Fruit fly (Drosophila melanogaster) whole organism, embryonic: ENCODE measurements around the gene CG4332.
A peak's percentile ranks its signal among the peaks of the same experiment; 100 is the strongest.

ENCODE experiments used
- B-H2 ChIP-seq: fragments of 200-800 bp; sonication (Bioruptor generic); optimal IDR thresholded peaks from 2 replicates; lab custom pipeline; 2018; ENCODE audit warnings: missing biosample characterization, mild to moderate bottlenecking, missing genetic modification characterization
- CG10209 ChIP-seq: fragments of 200-800 bp; sonication (Bioruptor generic); optimal IDR thresholded peaks from 3 replicates; lab custom pipeline; 2017; ENCODE audit warnings: missing biosample characterization, mild to moderate bottlenecking, missing genetic modification characterization, missing genetic modification reagents
- CG11560 ChIP-seq: fragments of 200-800 bp; sonication (Bioruptor generic); IDR thresholded peaks from 3 replicates; pipeline ENCODE4 v1.3.6; 2022; ENCODE audit warnings: missing biosample characterization, missing genetic modification characterization
- CG11723 ChIP-seq: fragments of 200-800 bp; sonication (Bioruptor generic); optimal IDR thresholded peaks from 2 replicates; lab custom pipeline; 2017; ENCODE audit warnings: missing biosample characterization, mild to moderate bottlenecking, missing genetic modification characterization
- CG13624 ChIP-seq: fragments of 200-800 bp; sonication (Bioruptor generic); optimal IDR thresholded peaks from 2 replicates; lab custom pipeline; 2016; ENCODE audit warnings: missing biosample characterization, missing genetic modification characterization
- CG14050 ChIP-seq: fragments of 200-800 bp; sonication (Bioruptor generic); IDR thresholded peaks from 3 replicates; pipeline ENCODE4 v1.3.6; 2022; ENCODE audit warnings: missing biosample characterization, missing genetic modification characterization
- CG15011 ChIP-seq: fragments of 200-800 bp; sonication (Bioruptor generic); optimal IDR thresholded peaks from 3 replicates; lab custom pipeline; 2018; ENCODE audit warnings: missing biosample characterization, mild to moderate bottlenecking, missing genetic modification characterization
- CG1602 ChIP-seq: fragments of 200-800 bp; sonication (Bioruptor generic); optimal IDR thresholded peaks from 3 replicates; lab custom pipeline; 2016; ENCODE audit warnings: missing biosample characterization, missing genetic modification characterization
- CG16863 ChIP-seq: fragments of 200-800 bp; sonication (Bioruptor generic); optimal IDR thresholded peaks from 3 replicates; lab custom pipeline; 2016; ENCODE audit warnings: missing biosample characterization, missing genetic modification characterization
- CG17612 ChIP-seq: fragments of 200-800 bp; sonication (Bioruptor generic); IDR thresholded peaks from 2 replicates; pipeline ENCODE4 v1.3.6; 2022; ENCODE audit warnings: missing biosample characterization, missing genetic modification characterization
- CG17802 ChIP-seq: fragments of 200-800 bp; sonication (Bioruptor generic); optimal IDR thresholded peaks from 2 replicates; lab custom pipeline; 2018; ENCODE audit warnings: missing biosample characterization, mild to moderate bottlenecking, missing genetic modification characterization, moderate library complexity
- CG18011 ChIP-seq: fragments of 200-800 bp; sonication (Bioruptor generic); optimal IDR thresholded peaks from 2 replicates; lab custom pipeline; 2017; ENCODE audit warnings: missing biosample characterization, missing genetic modification characterization, mild to moderate bottlenecking, moderate library complexity, missing genotype
- CG2712 ChIP-seq: fragments of 200-800 bp; optimal IDR thresholded peaks from 3 replicates; lab custom pipeline; 2019; ENCODE audit warnings: missing biosample characterization, mild to moderate bottlenecking, missing genetic modification characterization, moderate library complexity
- CG2889 ChIP-seq: fragments of 200-800 bp; sonication (Bioruptor generic); IDR thresholded peaks from 3 replicates; pipeline ENCODE4 v1.3.6; 2022; ENCODE audit warnings: missing biosample characterization, missing genetic modification characterization
- CG3163 ChIP-seq: fragments of 200-800 bp; sonication (Bioruptor generic); optimal IDR thresholded peaks from 3 replicates; lab custom pipeline; 2016; ENCODE audit warnings: missing biosample characterization, missing genetic modification characterization
- CG3847 ChIP-seq: fragments of 200-800 bp; sonication (Bioruptor generic); IDR thresholded peaks from 2 replicates; pipeline ENCODE4 v1.3.6; 2022; ENCODE audit warnings: missing biosample characterization, missing genetic modification characterization
- CG4282 ChIP-seq: fragments of 200-800 bp; sonication (Bioruptor generic); optimal IDR thresholded peaks from 2 replicates; lab custom pipeline; 2016; ENCODE audit warnings: missing biosample characterization, missing genetic modification characterization
- CG4424 ChIP-seq: fragments of 200-800 bp; sonication (Bioruptor generic); optimal IDR thresholded peaks from 3 replicates; lab custom pipeline; 2016; ENCODE audit warnings: missing biosample characterization, missing genetic modification characterization
- CG6654 ChIP-seq: fragments of 200-800 bp; sonication (Bioruptor generic); optimal IDR thresholded peaks from 2 replicates; lab custom pipeline; 2017; ENCODE audit warnings: missing biosample characterization, mild to moderate bottlenecking, missing genetic modification characterization
- CG6791 ChIP-seq: fragments of 200-800 bp; sonication (Bioruptor generic); IDR thresholded peaks from 3 replicates; pipeline ENCODE4 v1.3.6; 2022; ENCODE audit warnings: missing biosample characterization, missing genetic modification characterization; ENCODE audit not compliant: partially characterized antibody
- CG9609 ChIP-seq: fragments of 200-800 bp; sonication (Bioruptor generic); optimal IDR thresholded peaks from 3 replicates; lab custom pipeline; 2016; ENCODE audit warnings: missing biosample characterization, missing genetic modification characterization
- CG9797 ChIP-seq: fragments of 200-800 bp; sonication (Bioruptor generic); optimal IDR thresholded peaks from 3 replicates; lab custom pipeline; 2018; ENCODE audit warnings: missing biosample characterization, mild to moderate bottlenecking, missing genetic modification characterization
- CG9817 ChIP-seq: fragments of 200-800 bp; sonication (Bioruptor generic); optimal IDR thresholded peaks from 2 replicates; lab custom pipeline; 2018; ENCODE audit warnings: missing biosample characterization, mild to moderate bottlenecking, missing genetic modification characterization, moderate library complexity
- Dek ChIP-seq: fragments of 200-800 bp; sonication (Bioruptor generic); optimal IDR thresholded peaks from 3 replicates; lab custom pipeline; 2019; ENCODE audit warnings: missing biosample characterization, mild to moderate bottlenecking, missing genetic modification characterization, moderate library complexity
- Doc3 ChIP-seq: fragments of 200-800 bp; sonication (Bioruptor generic); IDR thresholded peaks from 3 replicates; pipeline ENCODE4 v1.3.6; 2022; ENCODE audit warnings: missing biosample characterization, missing genetic modification characterization; ENCODE audit not compliant: partially characterized antibody
- Hr3 ChIP-seq: fragments of 200-800 bp; sonication (Bioruptor generic); optimal IDR thresholded peaks from 3 replicates; lab custom pipeline; 2016; ENCODE audit warnings: missing biosample characterization, missing genetic modification characterization
- Hsf ChIP-seq: fragments of 200-800 bp; sonication (Bioruptor generic); optimal IDR thresholded peaks from 3 replicates; lab custom pipeline; 2016; ENCODE audit warnings: missing biosample characterization, missing genetic modification characterization
- Lim3 ChIP-seq: fragments of 200-800 bp; sonication (Bioruptor generic); IDR thresholded peaks from 2 replicates; pipeline ENCODE4 v1.3.6; 2022; ENCODE audit warnings: missing biosample characterization, missing genetic modification characterization
- Lpt ChIP-seq: fragments of >200 bp; optimal IDR thresholded peaks from 2 replicates; lab custom pipeline; 2018; ENCODE audit warnings: missing biosample characterization, missing genetic modification characterization
- Mad ChIP-seq: fragments of 200-800 bp; sonication (Bioruptor generic); optimal IDR thresholded peaks from 2 replicates; lab custom pipeline; 2016; ENCODE audit warnings: missing biosample characterization, missing genetic modification characterization
- NC2α ChIP-seq: fragments of 200-800 bp; sonication (Bioruptor generic); optimal IDR thresholded peaks from 2 replicates; lab custom pipeline; 2016; ENCODE audit warnings: missing biosample characterization, missing genetic modification characterization
- abd-A ChIP-seq: fragments of 200-800 bp; sonication (Bioruptor generic); optimal IDR thresholded peaks from 3 replicates; lab custom pipeline; 2019; ENCODE audit warnings: missing biosample characterization, mild to moderate bottlenecking, missing genetic modification characterization, moderate library complexity
- amos ChIP-seq: fragments of 200-800 bp; sonication (Bioruptor generic); IDR thresholded peaks from 2 replicates; pipeline ENCODE4 v1.3.6; 2022; ENCODE audit warnings: missing biosample characterization, missing genetic modification characterization; ENCODE audit not compliant: partially characterized antibody
- chn ChIP-seq: fragments of 200-800 bp; sonication (Bioruptor generic); optimal IDR thresholded peaks from 2 replicates; lab custom pipeline; 2016; ENCODE audit warnings: missing biosample characterization, missing genetic modification characterization
- crp ChIP-seq, 2 experiments: fragments of 200-800 bp; sonication (Bioruptor generic); optimal IDR thresholded peaks; 2 replicates in 1 of 2; 3 replicates in 1 of 2; lab custom pipeline; 2017; ENCODE audit warnings: missing biosample characterization in 2 of 2, missing genetic modification characterization in 2 of 2, mild to moderate bottlenecking in 1 of 2, moderate library complexity in 1 of 2
- danr ChIP-seq: fragments of 200-800 bp; sonication (Bioruptor generic); IDR thresholded peaks from 2 replicates; pipeline ENCODE4 v1.3.6; 2022; ENCODE audit warnings: missing biosample characterization, missing genetic modification characterization
- disco-r ChIP-seq: fragments of 200-800 bp; sonication (Bioruptor generic); optimal IDR thresholded peaks from 2 replicates; lab custom pipeline; 2016; ENCODE audit warnings: missing biosample characterization, missing genetic modification characterization
- eve ChIP-seq, 2 experiments: fragments of >200 bp; optimal IDR thresholded peaks; 2 replicates each; lab custom pipeline; 2017; ENCODE audit warnings: missing biosample characterization in 2 of 2, missing genetic modification characterization in 2 of 2
- fu2 ChIP-seq: fragments of 200-800 bp; sonication (Bioruptor generic); optimal IDR thresholded peaks from 2 replicates; lab custom pipeline; 2016; ENCODE audit warnings: missing biosample characterization, missing genetic modification characterization
- hkb ChIP-seq, 2 experiments: fragments of 200-800 bp in 1 of 2; fragments of >200 bp in 1 of 2; sonication (Bioruptor generic) in 1 of 2; IDR thresholded peaks in 1 of 2; optimal IDR thresholded peaks in 1 of 2; 2 replicates each; pipeline versions ENCODE4 v1.3.6 to Lab custom; 2017 to 2022; ENCODE audit warnings: missing biosample characterization in 1 of 2, missing genetic modification characterization in 1 of 2
- ind ChIP-seq: fragments of 200-800 bp; sonication (Bioruptor generic); optimal IDR thresholded peaks from 3 replicates; lab custom pipeline; 2016; ENCODE audit warnings: missing biosample characterization, missing genetic modification characterization
- insv ChIP-seq, 2 experiments: fragments of 200-800 bp; sonication (Bioruptor generic); optimal IDR thresholded peaks; 3 replicates each; lab custom pipeline; 2016 to 2018; ENCODE audit warnings: missing biosample characterization in 2 of 2, missing genetic modification characterization in 2 of 2
- inv ChIP-seq: fragments of 200-800 bp; sonication (Bioruptor generic); IDR thresholded peaks from 2 replicates; pipeline ENCODE4 v1.3.6; 2022; ENCODE audit warnings: missing biosample characterization, missing genetic modification characterization; ENCODE audit not compliant: partially characterized antibody
- luna ChIP-seq: fragments of 200-800 bp; sonication (Bioruptor generic); optimal IDR thresholded peaks from 2 replicates; lab custom pipeline; 2016; ENCODE audit warnings: missing biosample characterization, missing genetic modification characterization
- mam ChIP-seq: fragments of 200-800 bp; sonication (Bioruptor generic); optimal IDR thresholded peaks from 3 replicates; lab custom pipeline; 2016; ENCODE audit warnings: missing biosample characterization, missing genetic modification characterization
- org-1 ChIP-seq: fragments of 200-800 bp; sonication (Bioruptor generic); optimal IDR thresholded peaks from 2 replicates; lab custom pipeline; 2017; ENCODE audit warnings: missing biosample characterization, missing genetic modification characterization
- pb ChIP-seq: fragments of 200-800 bp; sonication (Bioruptor generic); optimal IDR thresholded peaks from 3 replicates; lab custom pipeline; 2016; ENCODE audit warnings: missing biosample characterization, missing genetic modification characterization
- peb ChIP-seq: fragments of 200-800 bp; sonication (Bioruptor generic); IDR thresholded peaks from 2 replicates; pipeline ENCODE4 v1.3.6; 2022; ENCODE audit warnings: missing biosample characterization, missing genetic modification characterization
- sc ChIP-seq, 3 experiments: fragments of >200 bp in 2 of 3; fragments of 200-800 bp in 1 of 3; sonication (Bioruptor generic) in 1 of 3; optimal IDR thresholded peaks; 2 replicates in 2 of 3; 3 replicates in 1 of 3; lab custom pipeline; 2017; ENCODE audit warnings: mild to moderate bottlenecking in 1 of 3, missing biosample characterization in 1 of 3, missing genetic modification characterization in 1 of 3, missing genetic modification reagents in 1 of 3
- seq ChIP-seq: fragments of 200-800 bp; sonication (Bioruptor generic); IDR thresholded peaks from 2 replicates; pipeline ENCODE4 v1.3.6; 2022; ENCODE audit warnings: missing biosample characterization, missing genetic modification characterization
- toy ChIP-seq: fragments of 200-800 bp; sonication (Bioruptor generic); IDR thresholded peaks from 2 replicates; pipeline ENCODE4 v1.3.6; 2022; ENCODE audit warnings: missing biosample characterization, missing genetic modification characterization

CG4332 gene

DNA sequence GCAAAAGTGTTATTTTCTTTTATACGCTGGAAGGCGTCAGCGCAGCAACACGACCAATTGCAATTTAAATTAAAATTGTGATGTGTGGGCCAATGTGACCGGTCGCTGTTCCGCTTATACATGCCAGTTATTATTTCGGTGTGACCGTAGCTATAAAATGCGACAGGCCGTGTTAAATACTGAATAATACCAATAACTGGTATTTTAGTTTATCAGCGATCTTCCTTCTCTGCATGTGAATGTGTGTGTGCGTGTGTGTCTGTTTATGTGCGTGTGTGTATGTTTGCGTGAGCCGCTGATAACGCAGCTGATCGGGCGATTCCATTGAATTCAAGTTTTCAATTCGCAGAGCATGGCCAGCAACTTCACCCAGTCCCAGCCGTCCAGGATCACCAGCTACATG is 26.1 kb upstream of the CG4332 start, which contains the start of the genes CG32638, CG15717 and MFS10 (continued):
- TF ChIP-seq amos (GFP tag; lab: Robert Waterston, UW) (peak; percentile 52), Dek (tag; lab: Kevin White, UChicago) (no peak), pb (GFP tag; lab: Kevin White, UChicago) (no peak), CG1602 (GFP tag; lab: Kevin White, UChicago) (no peak), CG10209 (no peak), toy (GFP tag; lab: Robert Waterston, UW) (no peak), CG4282 (GFP tag; lab: Kevin White, UChicago) (no peak), insv (GFP tag; optimal IDR thresholded peaks at IDR 0.05; lab: Kevin White, UChicago) (peak in 1 of 2 experiments; percentile 31), crp (GFP tag; optimal IDR thresholded peaks at IDR 0.05; lab: Kevin White, UChicago) (peak in 1 of 2 experiments; percentile 76), CG9797 (GFP tag; lab: Kevin White, UChicago) (peak; percentile 98), CG15011 (GFP tag; lab: Kevin White, UChicago) (no peak), Hsf (GFP tag; lab: Kevin White, UChicago) (no peak), CG2712 (tag; lab: Kevin White, UChicago) (peak; percentile 33), CG16863 (GFP tag; lab: Kevin White, UChicago) (peak; percentile 11), CG6791 (0 out of 3 replicates have a peak, but pooled peaks have one; percentile 50), hkb (optimal IDR thresholded peaks at IDR 0.05; lab: Kevin White, UChicago) (no peak), hkb (GFP tag; IDR thresholded peaks at IDR 0.05; lab: Robert Waterston, UW) (no peak), CG11723 (GFP tag; lab: Kevin White, UChicago) (no peak), inv (GFP tag; lab: Robert Waterston, UW) (no peak), chn (GFP tag; lab: Kevin White, UChicago) (no peak), Lim3 (GFP tag; lab: Robert Waterston, UW) (no peak), B-H2 (no peak), CG17612 (GFP tag; lab: Robert Waterston, UW) (no peak), CG3847 (GFP tag; lab: Robert Waterston, UW) (peak; percentile 38), sc (optimal IDR thresholded peaks at IDR 0.05; lab: Kevin White, UChicago) (no peak), sc (GFP tag; optimal IDR thresholded peaks at IDR 0.05; lab: Kevin White, UChicago) (no peak), fu2 (GFP tag; lab: Kevin White, UChicago) (no peak), CG4424 (GFP tag; lab: Kevin White, UChicago) (no peak), Mad (GFP tag; lab: Kevin White, UChicago) (peak; percentile 25), Doc3 (GFP tag; lab: Robert Waterston, UW) (no peak), CG2889 (GFP tag; lab: Robert Waterston, UW) (no peak), abd-A (tag; lab: Kevin White, UChicago) (peak; percentile 70), CG9817 (tag; lab: Kevin White, UChicago) (no peak), seq (GFP tag; lab: Robert Waterston, UW) (no peak), org-1 (GFP tag; lab: Kevin White, UChicago) (no peak), CG9609 (GFP tag; lab: Kevin White, UChicago) (no peak), peb (GFP tag; lab: Robert Waterston, UW) (no peak), CG17802 (no peak), mam (GFP tag; lab: Kevin White, UChicago) (no peak), CG6654 (GFP tag; lab: Kevin White, UChicago) (no peak), disco-r (GFP tag; lab: Kevin White, UChicago) (no peak), CG13624 (GFP tag; lab: Kevin White, UChicago) (peak; percentile 19), CG14050 (GFP tag; lab: Robert Waterston, UW) (no peak), luna (GFP tag; lab: Kevin White, UChicago) (no peak), danr (GFP tag; lab: Robert Waterston, UW) (no peak), CG18011 (no peak), CG3163 (GFP tag; lab: Kevin White, UChicago) (no peak), ind (no peak), eve (GFP tag; optimal IDR thresholded peaks at IDR 0.05; lab: Kevin White, UChicago) (no peak), NC2α (GFP tag; lab: Kevin White, UChicago) (no peak), Lpt (no peak), CG11560 (no peak), Hr3 (no peak)
